Worm (Caenorhabditis elegans): ENCODE measurements around the gene F38B2.2.
A peak's percentile ranks its signal among the peaks of the same experiment; 100 is the strongest.

F38B2.2 gene

ce11 chrX:11315392-11315791 lies 36.2 kb upstream of the F38B2.2 start, which contains the start of gene F08G12.11:
Gene F08G12.11, minus strand, starts transcription at chrX:11315572.
- TF ChIP-seq efl-3 (GFP tag; optimal IDR thresholded peaks at IDR 0.05) (no peak), tbx-2 (tag; optimal IDR thresholded peaks at IDR 0.05) (peak; percentile 43)

- no peak for TF ChIP-seq nhr-12 (tag; optimal IDR thresholded peaks at IDR 0.05)
- no peak for TF ChIP-seq irx-1 (tag; optimal IDR thresholded peaks at IDR 0.05)
- TF ChIP-seq pax-3 (tag; optimal IDR thresholded peaks at IDR 0.05), result no peak
- TF ChIP-seq alr-1 (tag; optimal IDR thresholded peaks at IDR 0.05; ENCODE audit: borderline replicate concordance), result no peak
- peak; percentile 35 for TF ChIP-seq nhr-20 (tag; optimal IDR thresholded peaks at IDR 0.05)
- peak; percentile 43 for TF ChIP-seq blmp-1 (tag; optimal IDR thresholded peaks at IDR 0.05)
- TF ChIP-seq elt-2 (tag; optimal IDR thresholded peaks at IDR 0.05), result no peak
- TF ChIP-seq nhr-85 (tag), result peak; percentile 74
- TF ChIP-seq ets-5 (GFP tag; IDR thresholded peaks at IDR 0.05), result no peak
- peak in 1 of 6 experiments; percentile 29 for TF ChIP-seq elt-3 (tag; optimal IDR thresholded peaks at IDR 0.05)
- no peak for TF ChIP-seq ztf-11 (tag; optimal IDR thresholded peaks at IDR 0.05)
- no peak for TF ChIP-seq tbx-2 (tag; optimal IDR thresholded peaks at IDR 0.05)
- TF ChIP-seq lin-39 (tag; optimal IDR thresholded peaks at IDR 0.05), result no peak
- no peak for TF ChIP-seq C16A3.4 (tag; optimal IDR thresholded peaks at IDR 0.05)
- peak; percentile 34 for TF ChIP-seq lin-14 (GFP tag; optimal IDR thresholded peaks at IDR 0.05)
- no peak for TF ChIP-seq mef-2 (tag; optimal IDR thresholded peaks at IDR 0.05)
- TF ChIP-seq nhr-47 (tag; optimal IDR thresholded peaks at IDR 0.05), result no peak
- no peak for TF ChIP-seq hpl-2 (GFP tag; optimal IDR thresholded peaks at IDR 0.05)
- no peak for TF ChIP-seq efl-1 (optimal IDR thresholded peaks at IDR 0.05)
- peak in 1 of 2 experiments; percentile 63 for TF ChIP-seq efl-1 (GFP tag; optimal IDR thresholded peaks at IDR 0.05 in 1 of 2)
- TF ChIP-seq F16B12.6 (tag; optimal IDR thresholded peaks at IDR 0.05), result no peak
- TF ChIP-seq snpc-4 (tag; optimal IDR thresholded peaks at IDR 0.05), result no peak
- no peak for TF ChIP-seq ceh-82 (tag; optimal IDR thresholded peaks at IDR 0.05)
Measured at ce11 chrX:11310285-11310838, 31.2 kb upstream of the F38B2.2 start, which contains the start of gene F08G12.5. Gene F08G12.5, minus strand, starts transcription at chrX:11310285.

DNA sequence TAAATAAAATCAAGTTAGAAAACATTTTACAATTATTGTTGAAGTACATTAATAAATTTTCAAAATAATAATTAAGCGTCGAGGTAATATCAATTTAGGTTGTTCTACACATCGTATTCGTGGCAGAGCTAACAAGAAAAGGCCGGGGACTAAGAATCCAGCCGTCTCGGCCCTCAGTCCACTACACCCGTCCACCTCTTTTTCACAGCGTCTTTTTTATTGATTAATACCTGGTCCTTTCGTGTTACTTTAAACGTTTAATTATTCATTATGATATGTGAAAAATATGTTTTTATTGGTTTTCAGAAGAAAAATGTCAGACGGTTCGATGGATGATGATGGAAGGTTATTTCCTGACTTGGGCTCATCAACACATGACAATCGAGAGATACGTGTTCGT lies 27.9 kb upstream of the F38B2.2 start, which contains the start of gene vhl-1:
Gene vhl-1, plus strand, starts transcription at position 301 of the 400 bp plus-strand sequence.
- TF ChIP-seq unc-86 (tag; optimal IDR thresholded peaks at IDR 0.05), result no peak
- TF ChIP-seq nhr-84 (tag; optimal IDR thresholded peaks at IDR 0.05), result no peak
- TF ChIP-seq blmp-1 (tag; optimal IDR thresholded peaks at IDR 0.05), result no peak
- no peak for TF ChIP-seq ets-5 (GFP tag; IDR thresholded peaks at IDR 0.05)
- no peak for TF ChIP-seq nhr-77 (tag; optimal IDR thresholded peaks at IDR 0.05)
- no peak for TF ChIP-seq C16A3.4 (tag; optimal IDR thresholded peaks at IDR 0.05)
- TF ChIP-seq unc-62 (GFP tag; optimal IDR thresholded peaks at IDR 0.05), result no peak
- no peak for TF ChIP-seq rnt-1 (tag; optimal IDR thresholded peaks at IDR 0.05)

DNA sequence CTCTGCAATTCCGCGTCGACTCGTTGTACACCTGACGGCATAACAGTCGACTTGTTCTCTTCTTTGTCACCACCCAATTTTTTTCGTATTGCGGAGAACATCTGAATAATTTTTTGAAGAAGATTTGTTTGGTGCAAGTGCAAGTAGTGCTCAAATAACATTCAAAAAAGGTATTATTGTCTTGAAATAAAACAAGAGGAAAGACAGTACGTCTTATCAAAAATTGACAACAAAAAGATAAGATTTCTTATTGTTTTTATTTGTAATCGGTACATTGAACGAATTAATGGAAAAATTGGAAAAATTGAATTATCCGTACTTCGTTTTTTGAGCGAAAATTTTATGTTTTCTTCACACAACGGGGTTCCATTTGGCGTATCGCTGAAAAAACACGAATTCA lies 26.6 kb upstream of the F38B2.2 start, which contains the start of gene F08G12.1:
Gene F08G12.1, minus strand, starts transcription at position 101 of the 400 bp plus-strand sequence.
- TF ChIP-seq nhr-47 (tag; optimal IDR thresholded peaks at IDR 0.05) (no peak), nhr-12 (tag; optimal IDR thresholded peaks at IDR 0.05) (no peak)

DNA sequence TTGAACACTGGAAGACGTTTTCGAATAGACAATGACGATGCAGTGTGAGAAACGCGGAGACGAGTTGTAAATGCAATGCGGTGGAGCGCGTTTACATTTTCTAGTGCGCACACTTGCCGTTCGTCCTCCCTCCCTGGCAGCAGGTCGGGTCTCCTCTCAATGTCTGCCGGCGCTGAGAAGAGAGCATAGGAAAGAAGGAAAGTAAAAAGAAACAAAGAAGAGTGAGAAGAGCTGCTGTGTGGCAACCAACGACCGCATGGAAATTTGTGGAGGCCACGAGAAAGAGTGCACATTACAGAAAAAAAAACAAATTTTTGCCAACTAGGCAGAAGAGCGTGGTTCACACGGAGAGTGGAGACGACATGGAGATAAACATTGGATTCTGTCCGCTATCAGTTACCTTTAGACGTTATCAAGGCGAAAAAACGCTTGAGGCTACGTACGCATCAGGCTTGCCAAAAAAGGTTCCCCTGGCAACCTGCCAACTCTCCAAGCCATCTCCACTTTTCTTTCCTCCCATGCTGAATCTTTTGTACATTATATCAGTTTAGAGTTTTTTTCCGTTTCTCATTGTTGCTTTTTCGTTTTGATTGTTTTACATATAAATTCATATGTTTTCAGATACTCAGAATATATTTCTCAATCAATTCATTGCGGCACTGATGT lies 20.6 kb upstream of the F38B2.2 start, which contains the start of the genes snrp-40.1 and F08G12.3:
Gene snrp-40.1, minus strand, starts transcription at position 143 of the 666 bp plus-strand sequence.
Gene F08G12.3, plus strand, starts transcription at position 616 of the 666 bp plus-strand sequence.
- TF ChIP-seq lin-15B (tag; optimal IDR thresholded peaks at IDR 0.05) (peak; percentile 52), ztf-4 (tag; optimal IDR thresholded peaks at IDR 0.05) (peak; percentile 33), fkh-10 (GFP tag; optimal IDR thresholded peaks at IDR 0.05) (peak; percentile 59), egl-13 (tag; optimal IDR thresholded peaks at IDR 0.05) (peak; percentile 67), ceh-90 (tag; optimal IDR thresholded peaks at IDR 0.05) (no peak), zip-4 (GFP tag; optimal IDR thresholded peaks at IDR 0.05) (no peak), hpl-2 (GFP tag; optimal IDR thresholded peaks at IDR 0.05) (no peak), nhr-90 (tag; optimal IDR thresholded peaks at IDR 0.05; ENCODE audit: poor library complexity) (peak; percentile 6), elt-2 (tag; optimal IDR thresholded peaks at IDR 0.05) (peak; percentile 34), pax-3 (tag; optimal IDR thresholded peaks at IDR 0.05) (peak; percentile 29), rnt-1 (tag; optimal IDR thresholded peaks at IDR 0.05) (peak; percentile 83), fkh-8 (tag; optimal IDR thresholded peaks at IDR 0.05) (peak; percentile 93), C16A3.4 (tag; optimal IDR thresholded peaks at IDR 0.05) (peak; percentile 83), unc-98 (GFP tag; IDR thresholded peaks at IDR 0.05) (no peak), lin-35 (GFP tag; optimal IDR thresholded peaks at IDR 0.05) (peak; percentile 58 to 66), C34B4.2 (tag; optimal IDR thresholded peaks at IDR 0.05) (no peak), dpl-1 (GFP tag; optimal IDR thresholded peaks at IDR 0.05) (peak; percentile 26 to 58 (median 43)), ceh-88 (GFP tag; IDR thresholded peaks at IDR 0.05) (0 out of 2 replicates have a peak, but pooled peaks have one; percentile 55), nhr-77 (tag; optimal IDR thresholded peaks at IDR 0.05) (peak; percentile 74), jun-1 (tag; optimal IDR thresholded peaks at IDR 0.05) (peak; percentile 65)
